Worm (Caenorhabditis elegans) whole organism, late embryonic: ENCODE measurements around the gene Y54F10BM.12.

Source experiments
- ceh-14 ChIP-seq: sonication (generic microtip); optimal IDR thresholded peaks from 2 replicates; lab custom pipeline; 2016; ENCODE audit warnings: missing genotype, missing genetic modification characterization, missing compliant biosample characterization
- ceh-18 ChIP-seq: sonication (generic microtip); optimal IDR thresholded peaks from 2 replicates; lab custom pipeline; 2016; ENCODE audit warnings: missing genetic modification characterization, missing compliant biosample characterization
- ceh-48 ChIP-seq: sonication (generic microtip); optimal IDR thresholded peaks from 2 replicates; lab custom pipeline; 2016; ENCODE audit warnings: missing genetic modification characterization, inconsistent platforms, missing compliant biosample characterization
- che-1 ChIP-seq: sonication (generic microtip); optimal IDR thresholded peaks from 2 replicates; lab custom pipeline; 2016; ENCODE audit warnings: mild to moderate bottlenecking, missing genetic modification characterization, missing compliant biosample characterization
- dmd-4 ChIP-seq: sonication (generic microtip); optimal IDR thresholded peaks from 2 replicates; lab custom pipeline; 2016; ENCODE audit warnings: borderline replicate concordance, missing genetic modification characterization, missing compliant biosample characterization
- fkh-6 ChIP-seq: sonication (generic microtip); optimal IDR thresholded peaks from 2 replicates; lab custom pipeline; 2016; ENCODE audit warnings: missing genetic modification characterization, missing compliant biosample characterization
- gmeb-2 ChIP-seq: sonication (generic microtip); optimal IDR thresholded peaks from 2 replicates; lab custom pipeline; 2016; ENCODE audit warnings: missing genetic modification characterization, inconsistent platforms, missing compliant biosample characterization
- lin-11 ChIP-seq: fragments of 200-800 bp; sonication (Bioruptor generic); optimal IDR thresholded peaks from 2 replicates; lab custom pipeline; 2018; ENCODE audit warnings: mild to moderate bottlenecking, missing genetic modification characterization, missing compliant biosample characterization
- madf-2 ChIP-seq: sonication (generic microtip); optimal IDR thresholded peaks from 2 replicates; lab custom pipeline; 2017; ENCODE audit warnings: missing genetic modification characterization, missing compliant biosample characterization
- mec-3 ChIP-seq: sonication (generic microtip); optimal IDR thresholded peaks from 2 replicates; lab custom pipeline; 2016; ENCODE audit warnings: borderline replicate concordance, missing genetic modification characterization, missing compliant biosample characterization
- ref-2 ChIP-seq: sonication (generic microtip); optimal IDR thresholded peaks from 2 replicates; lab custom pipeline; 2016; ENCODE audit warnings: missing genetic modification characterization, missing compliant biosample characterization
- unc-55 ChIP-seq: sonication (generic microtip); optimal IDR thresholded peaks from 2 replicates; lab custom pipeline; 2017; ENCODE audit warnings: missing biosample characterization, missing genetic modification reagents, missing genetic modification characterization

Y54F10BM.12 gene

ce11 chrIII:2283341-2283847 lies 46.1 kb downstream of the Y54F10BM.12 start:
- TF ChIP-seq ceh-14 (no peak), ceh-48 (peak; percentile 92)

- TF ChIP-seq che-1 (tag; lab: Kevin White, UChicago) = peak; percentile 6
- TF ChIP-seq ceh-18 = no peak
- TF ChIP-seq dmd-4 = no peak
- peak; percentile 98 for TF ChIP-seq ceh-48
Observed at ce11 chrIII:2281975-2282957, 47.2 kb downstream of the Y54F10BM.12 start, which contains the start of gene Y54F10BM.3. Gene Y54F10BM.3, plus strand, starts transcription at chrIII:2282025.

ce11 chrIII:2280569-2280968 lies 48.9 kb downstream of the Y54F10BM.12 start, which contains the start of gene Y54F10BM.22:
Gene Y54F10BM.22, plus strand, starts transcription at chrIII:2280899.
- TF ChIP-seq ref-2 (tag; lab: Kevin White, UChicago) (no peak), gmeb-2 (no peak), mec-3 (no peak), madf-2 (tag; lab: Kevin White, UChicago) (no peak), dmd-4 (no peak), unc-55 (GFP tag; lab: Kevin White, UChicago) (no peak)

- no peak for TF ChIP-seq lin-11
- TF ChIP-seq fkh-6 = no peak
Observed at ce11 chrIII:2279457-2279856, 50.0 kb downstream of the Y54F10BM.12 start, which contains the start of gene Y54F10BM.23. Gene Y54F10BM.23, minus strand, starts transcription at chrIII:2279557.
